Fruit fly (Drosophila melanogaster) whole organism, embryonic: ENCODE results near the gene Vps52.
A peak's percentile ranks its signal among the peaks of the same experiment; 100 is the strongest.

ENCODE experiments used
- Awh ChIP-seq: fragments of 200-800 bp; sonication (Bioruptor generic); IDR thresholded peaks from 2 replicates; pipeline ENCODE4, ENCODE4 v1.3.6; 2022; ENCODE audit warnings: missing biosample characterization, missing genetic modification characterization
- BEAF-32 ChIP-seq: fragments of 200-800 bp; sonication (Bioruptor generic); optimal IDR thresholded peaks from 3 replicates; lab custom pipeline; 2017; ENCODE audit warnings: missing biosample characterization, missing genetic modification characterization, mild to moderate bottlenecking, moderate library complexity, missing genetic modification reagents
- Bdp1 ChIP-seq: fragments of 200-800 bp; sonication (Bioruptor generic); optimal IDR thresholded peaks from 3 replicates; lab custom pipeline; 2016; ENCODE audit warnings: missing biosample characterization, missing genetic modification characterization
- CG10431 ChIP-seq: fragments of 200-800 bp; sonication (Bioruptor generic); optimal IDR thresholded peaks from 3 replicates; lab custom pipeline; 2018; ENCODE audit warnings: missing biosample characterization, mild to moderate bottlenecking, missing genetic modification characterization
- CG10462 ChIP-seq: fragments of 200-800 bp; sonication (Bioruptor generic); optimal IDR thresholded peaks from 2 replicates; lab custom pipeline; 2016; ENCODE audit warnings: missing biosample characterization, missing genetic modification characterization
- CG11695 ChIP-seq: fragments of 200-800 bp; sonication (Bioruptor generic); IDR thresholded peaks from 3 replicates; pipeline ENCODE4 v1.3.6; 2022; ENCODE audit warnings: missing biosample characterization, missing genetic modification characterization
- CG12155 ChIP-seq: fragments of 200-800 bp; sonication (Bioruptor generic); optimal IDR thresholded peaks from 3 replicates; lab custom pipeline; 2016; ENCODE audit warnings: missing biosample characterization, missing genetic modification characterization
- CG12391 ChIP-seq: fragments of 200-800 bp; sonication (Bioruptor generic); optimal IDR thresholded peaks from 3 replicates; lab custom pipeline; 2018; ENCODE audit warnings: missing biosample characterization, mild to moderate bottlenecking, missing genetic modification characterization, moderate library complexity
- CG14014 ChIP-seq: fragments of 200-800 bp; sonication (Bioruptor generic); IDR thresholded peaks from 2 replicates; pipeline ENCODE4 v1.3.6; 2022; ENCODE audit warnings: missing biosample characterization, missing genetic modification characterization
- CG15479 ChIP-seq: fragments of 200-800 bp; sonication (Bioruptor generic); optimal IDR thresholded peaks from 3 replicates; lab custom pipeline; 2019; ENCODE audit warnings: missing biosample characterization, mild to moderate bottlenecking, missing genetic modification characterization, moderate library complexity
- CG15514 ChIP-seq: fragments of 200-800 bp; sonication (Bioruptor generic); optimal IDR thresholded peaks from 3 replicates; lab custom pipeline; 2017; ENCODE audit warnings: missing biosample characterization, missing genetic modification characterization, mild to moderate bottlenecking, moderate library complexity, missing genetic modification reagents
- CG1603 ChIP-seq: fragments of 200-800 bp; sonication (Bioruptor generic); optimal IDR thresholded peaks from 2 replicates; lab custom pipeline; 2019; ENCODE audit warnings: missing biosample characterization, mild to moderate bottlenecking, missing genetic modification characterization, moderate library complexity
- CG2199 ChIP-seq: fragments of 200-800 bp; sonication (Bioruptor generic); IDR thresholded peaks from 3 replicates; pipeline ENCODE4 v1.3.6; 2022; ENCODE audit warnings: missing biosample characterization, missing genetic modification characterization
- CG43689 ChIP-seq: fragments of 200-800 bp; sonication (Bioruptor generic); IDR thresholded peaks from 2 replicates; pipeline ENCODE4 v1.3.6; 2022; ENCODE audit warnings: missing biosample characterization, missing genetic modification characterization
- CG4424 ChIP-seq: fragments of 200-800 bp; sonication (Bioruptor generic); optimal IDR thresholded peaks from 3 replicates; lab custom pipeline; 2016; ENCODE audit warnings: missing biosample characterization, missing genetic modification characterization
- CG6791 ChIP-seq: fragments of 200-800 bp; sonication (Bioruptor generic); IDR thresholded peaks from 3 replicates; pipeline ENCODE4 v1.3.6; 2022; ENCODE audit warnings: missing biosample characterization, missing genetic modification characterization; ENCODE audit not compliant: partially characterized antibody
- CG7839 ChIP-seq: fragments of 200-800 bp; sonication (Bioruptor generic); optimal IDR thresholded peaks from 3 replicates; lab custom pipeline; 2018; ENCODE audit warnings: missing biosample characterization, mild to moderate bottlenecking, missing genetic modification characterization, moderate library complexity
- CG8089 ChIP-seq: fragments of 200-800 bp; sonication (Bioruptor generic); optimal IDR thresholded peaks from 3 replicates; lab custom pipeline; 2016; ENCODE audit warnings: missing biosample characterization, missing genetic modification characterization
- CG9215 ChIP-seq: fragments of 200-800 bp; sonication (Bioruptor generic); IDR thresholded peaks from 2 replicates; pipeline ENCODE4 v1.3.6; 2022; ENCODE audit warnings: missing biosample characterization, missing genetic modification characterization
- CHES-1-like ChIP-seq: fragments of 200-800 bp; sonication (Bioruptor generic); optimal IDR thresholded peaks from 2 replicates; lab custom pipeline; 2016; ENCODE audit warnings: missing biosample characterization, missing genetic modification characterization
- Dbx ChIP-seq: fragments of 200-800 bp; sonication (Bioruptor generic); IDR thresholded peaks from 3 replicates; pipeline ENCODE4 v1.3.6; 2022; ENCODE audit warnings: missing biosample characterization, missing genetic modification characterization
- Dip3 ChIP-seq: fragments of 200-800 bp; sonication (Bioruptor generic); optimal IDR thresholded peaks from 3 replicates; lab custom pipeline; 2016; ENCODE audit warnings: missing biosample characterization, missing genetic modification characterization
- Dll ChIP-seq: fragments of 200-800 bp; sonication (Bioruptor generic); IDR thresholded peaks from 4 replicates; pipeline ENCODE4 v1.3.6; 2022; ENCODE audit warnings: missing biosample characterization, missing genetic modification characterization; ENCODE audit not compliant: partially characterized antibody
- E2f1 ChIP-seq: fragments of 200-800 bp; sonication (Bioruptor generic); IDR thresholded peaks from 2 replicates; pipeline ENCODE4 v1.3.6; 2022; ENCODE audit warnings: missing biosample characterization, missing genetic modification characterization
- E2f2 ChIP-seq: fragments of 200-800 bp; sonication (Bioruptor generic); IDR thresholded peaks from 2 replicates; pipeline ENCODE4 v1.3.6; 2022; ENCODE audit warnings: missing biosample characterization, missing genetic modification characterization
- ERR ChIP-seq: fragments of 200-800 bp; sonication (Bioruptor generic); optimal IDR thresholded peaks from 2 replicates; lab custom pipeline; 2016; ENCODE audit warnings: missing biosample characterization, missing genetic modification characterization
- Gsc ChIP-seq: fragments of 200-800 bp; sonication (Bioruptor generic); IDR thresholded peaks from 2 replicates; pipeline ENCODE4 v1.3.6; 2022; ENCODE audit warnings: missing biosample characterization, missing genetic modification characterization
- HHEX ChIP-seq: fragments of 200-800 bp; sonication (Bioruptor generic); optimal IDR thresholded peaks from 3 replicates; lab custom pipeline; 2017; ENCODE audit warnings: missing biosample characterization, mild to moderate bottlenecking, missing genetic modification characterization, missing genetic modification reagents
- Hey ChIP-seq: fragments of 200-800 bp; sonication (Bioruptor generic); optimal IDR thresholded peaks from 3 replicates; lab custom pipeline; 2018; ENCODE audit warnings: missing biosample characterization, mild to moderate bottlenecking, missing genetic modification characterization
- HmgD ChIP-seq: fragments of 200-800 bp; sonication (Bioruptor generic); optimal IDR thresholded peaks from 3 replicates; lab custom pipeline; 2016; ENCODE audit warnings: missing biosample characterization, missing genetic modification characterization
- HmgZ ChIP-seq: fragments of 200-800 bp; sonication (Bioruptor generic); optimal IDR thresholded peaks from 2 replicates; lab custom pipeline; 2018; ENCODE audit warnings: missing biosample characterization, mild to moderate bottlenecking, missing genetic modification characterization
- Sox100B ChIP-seq: fragments of 200-800 bp; sonication (Bioruptor generic); optimal IDR thresholded peaks from 3 replicates; lab custom pipeline; 2018; ENCODE audit warnings: missing biosample characterization, mild to moderate bottlenecking, missing genetic modification characterization
- Trl ChIP-seq, 3 experiments: fragments of >200 bp in 2 of 3; fragments of 200-800 bp in 1 of 3; sonication (Bioruptor generic) in 1 of 3; optimal IDR thresholded peaks; 2 replicates in 1 of 3; 3 replicates in 2 of 3; lab custom pipeline; 2016 to 2017; ENCODE audit warnings: missing biosample characterization in 1 of 3, missing genetic modification characterization in 1 of 3
- Xbp1 ChIP-seq: fragments of 200-800 bp; sonication (Bioruptor generic); optimal IDR thresholded peaks from 3 replicates; lab custom pipeline; 2016; ENCODE audit warnings: missing biosample characterization, mild to moderate bottlenecking, missing genetic modification characterization
- ase ChIP-seq: fragments of 200-800 bp; sonication (Bioruptor generic); IDR thresholded peaks from 3 replicates; pipeline ENCODE4 v1.3.6; 2022; ENCODE audit warnings: missing biosample characterization, missing genetic modification characterization
- caup ChIP-seq: fragments of 200-800 bp; sonication (Bioruptor generic); optimal IDR thresholded peaks from 3 replicates; lab custom pipeline; 2017; ENCODE audit warnings: missing biosample characterization, mild to moderate bottlenecking, missing genetic modification characterization, moderate library complexity; ENCODE audit not compliant: severe bottlenecking
- ci ChIP-seq: fragments of 200-800 bp; sonication (Bioruptor generic); IDR thresholded peaks from 3 replicates; pipeline ENCODE4 v1.3.6; 2022; ENCODE audit warnings: missing biosample characterization, missing genetic modification characterization
- croc ChIP-seq: fragments of 200-800 bp; sonication (Bioruptor generic); conservative IDR thresholded peaks from 3 replicates; pipeline ENCODE4 v1.3.6; 2022; ENCODE audit warnings: missing biosample characterization, missing genetic modification characterization
- crp ChIP-seq, 2 experiments: fragments of 200-800 bp; sonication (Bioruptor generic); optimal IDR thresholded peaks; 2 replicates in 1 of 2; 3 replicates in 1 of 2; lab custom pipeline; 2017; ENCODE audit warnings: missing biosample characterization in 2 of 2, missing genetic modification characterization in 2 of 2, mild to moderate bottlenecking in 1 of 2, moderate library complexity in 1 of 2
- gro ChIP-seq: fragments of 200-800 bp; sonication (Bioruptor generic); optimal IDR thresholded peaks from 2 replicates; lab custom pipeline; 2016; ENCODE audit warnings: missing biosample characterization, missing genetic modification characterization
- ham ChIP-seq: fragments of 200-800 bp; sonication (Bioruptor generic); IDR thresholded peaks from 2 replicates; pipeline ENCODE4 v1.3.6; 2022; ENCODE audit warnings: missing biosample characterization, missing genetic modification characterization
- inv ChIP-seq: fragments of 200-800 bp; sonication (Bioruptor generic); IDR thresholded peaks from 2 replicates; pipeline ENCODE4 v1.3.6; 2022; ENCODE audit warnings: missing biosample characterization, missing genetic modification characterization; ENCODE audit not compliant: partially characterized antibody
- kay ChIP-seq: fragments of 200-800 bp; sonication (Bioruptor generic); optimal IDR thresholded peaks from 2 replicates; lab custom pipeline; 2016; ENCODE audit warnings: missing biosample characterization, missing genetic modification characterization
- lmd ChIP-seq: fragments of 200-800 bp; sonication (Bioruptor generic); IDR thresholded peaks from 2 replicates; pipeline ENCODE4 v1.3.6; 2022; ENCODE audit warnings: missing biosample characterization, missing genetic modification characterization
- mld ChIP-seq: fragments of 200-800 bp; sonication (Bioruptor generic); IDR thresholded peaks from 3 replicates; pipeline ENCODE4 v1.3.6; 2022; ENCODE audit warnings: missing biosample characterization, missing genetic modification characterization; ENCODE audit not compliant: partially characterized antibody
- prd ChIP-seq, 3 experiments: fragments of >200 bp in 2 of 3; fragments of 200-800 bp in 1 of 3; sonication (Bioruptor generic) in 1 of 3; optimal IDR thresholded peaks in 2 of 3; IDR thresholded peaks in 1 of 3; 2 replicates in 2 of 3; 3 replicates in 1 of 3; pipeline versions ENCODE4 v1.3.6 to Lab custom; 2017 to 2022; ENCODE audit warnings: missing biosample characterization in 1 of 3, missing genetic modification characterization in 1 of 3
- sd ChIP-seq: fragments of 200-800 bp; sonication (Bioruptor generic); optimal IDR thresholded peaks from 3 replicates; lab custom pipeline; 2018; ENCODE audit warnings: missing biosample characterization, mild to moderate bottlenecking, missing genetic modification characterization, moderate library complexity
- sob ChIP-seq: fragments of 200-800 bp; sonication (Bioruptor generic); IDR thresholded peaks from 2 replicates; pipeline ENCODE4 v1.3.6; 2022; ENCODE audit warnings: missing biosample characterization, missing genetic modification characterization
- stwl ChIP-seq: fragments of 200-800 bp; sonication (Bioruptor generic); optimal IDR thresholded peaks from 3 replicates; lab custom pipeline; 2018; ENCODE audit warnings: missing biosample characterization, mild to moderate bottlenecking, missing genetic modification characterization, moderate library complexity
- tna ChIP-seq: fragments of 200-800 bp; sonication (Bioruptor generic); IDR thresholded peaks from 2 replicates; pipeline ENCODE4 v1.3.6; 2022; ENCODE audit warnings: missing biosample characterization, missing genetic modification characterization; ENCODE audit not compliant: partially characterized antibody

Vps52 gene

DNA sequence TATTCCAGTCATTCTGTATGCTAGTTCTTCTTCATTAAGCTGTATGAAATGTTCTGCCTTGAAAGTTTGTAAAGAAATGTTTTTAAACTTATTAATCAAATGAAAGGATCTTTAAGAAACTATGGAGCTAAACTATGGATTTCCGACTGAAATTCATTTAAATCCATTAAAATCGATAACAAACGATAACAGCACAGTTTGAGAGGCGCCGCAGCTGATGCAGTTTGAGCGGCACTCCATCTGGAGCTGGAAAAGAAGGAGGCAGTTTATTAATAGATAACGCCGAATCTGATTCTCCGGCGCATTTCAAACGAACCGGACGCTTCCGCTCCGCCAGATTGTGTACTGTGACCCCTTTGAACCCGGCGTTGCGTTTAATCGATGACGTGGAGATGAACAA is 4.2 kb upstream of the Vps52 start, which contains the start of gene CG31915 (continued):
- peak; percentile 23 to 85 for TF ChIP-seq crp (GFP tag; optimal IDR thresholded peaks at IDR 0.05; lab: Kevin White, UChicago)
- TF ChIP-seq kay (GFP tag; lab: Kevin White, UChicago): no peak
- TF ChIP-seq Dll: peak; percentile 47; the same call in 2 of the 4 replicates
- TF ChIP-seq gro (GFP tag; lab: Kevin White, UChicago): no peak
- TF ChIP-seq ci (GFP tag; lab: Robert Waterston, UW): no peak
- TF ChIP-seq CG1603: no peak
- no peak for TF ChIP-seq CG14014 (GFP tag; lab: Robert Waterston, UW)
- TF ChIP-seq CG11695 (GFP tag; lab: Robert Waterston, UW): no peak
- no peak for TF ChIP-seq CG8089 (GFP tag; lab: Kevin White, UChicago)
- peak; percentile 68; the same call in 1 of the 3 replicates for TF ChIP-seq mld (GFP tag; lab: Robert Waterston, UW)
- no peak for TF ChIP-seq croc
- no peak for TF ChIP-seq ERR (GFP tag; lab: Kevin White, UChicago)
- peak; percentile 91 for TF ChIP-seq E2f2 (GFP tag; lab: Robert Waterston, UW)
- TF ChIP-seq ase (GFP tag; lab: Robert Waterston, UW): no peak
- TF ChIP-seq Awh (GFP tag; lab: Robert Waterston, UW): no peak
- no peak for TF ChIP-seq CG10431 (GFP tag; lab: Kevin White, UChicago)
- no peak for TF ChIP-seq Dbx (GFP tag; lab: Robert Waterston, UW)
- TF ChIP-seq BEAF-32 (GFP tag; lab: Kevin White, UChicago): peak; percentile 8
- TF ChIP-seq lmd (GFP tag; lab: Robert Waterston, UW): no peak
- no peak for TF ChIP-seq Bdp1 (GFP tag; lab: Kevin White, UChicago)
- no peak for TF ChIP-seq CG7839 (tag; lab: Kevin White, UChicago)
- TF ChIP-seq CG12391 (tag; lab: Kevin White, UChicago): no peak
- no peak for TF ChIP-seq Hey (tag; lab: Kevin White, UChicago)
- TF ChIP-seq tna (GFP tag; lab: Robert Waterston, UW): peak; percentile 85
- no peak for TF ChIP-seq Trl (optimal IDR thresholded peaks at IDR 0.05; lab: Kevin White, UChicago)
- no peak for TF ChIP-seq Trl (GFP tag; optimal IDR thresholded peaks at IDR 0.05; lab: Kevin White, UChicago)
- TF ChIP-seq HmgD (GFP tag; lab: Kevin White, UChicago): no peak
- TF ChIP-seq Sox100B: no peak
- no peak for TF ChIP-seq Gsc (GFP tag; lab: Robert Waterston, UW)
- no peak for TF ChIP-seq CG9215 (GFP tag; lab: Robert Waterston, UW)
- TF ChIP-seq CG15514 (GFP tag; lab: Kevin White, UChicago): peak; percentile 29
- no peak for TF ChIP-seq HHEX (GFP tag; lab: Kevin White, UChicago)
- TF ChIP-seq sd (tag; lab: Kevin White, UChicago): no peak
- TF ChIP-seq CG12155 (GFP tag; lab: Kevin White, UChicago): no peak
- TF ChIP-seq E2f1 (GFP tag; lab: Robert Waterston, UW): no peak
- TF ChIP-seq Xbp1 (GFP tag; lab: Kevin White, UChicago): no peak
- no peak for TF ChIP-seq prd (optimal IDR thresholded peaks at IDR 0.05; lab: Kevin White, UChicago)
- no peak for TF ChIP-seq prd (GFP tag; IDR thresholded peaks at IDR 0.05; lab: Robert Waterston, UW)
- TF ChIP-seq CG15479: no peak
- no peak for TF ChIP-seq CG10462 (GFP tag; lab: Kevin White, UChicago)
- TF ChIP-seq CG43689 (GFP tag; lab: Robert Waterston, UW): no peak
- no peak for TF ChIP-seq CHES-1-like
- no peak for TF ChIP-seq ham (GFP tag; lab: Robert Waterston, UW)
- TF ChIP-seq inv (GFP tag; lab: Robert Waterston, UW): peak; percentile 41
- TF ChIP-seq sob (GFP tag; lab: Robert Waterston, UW): no peak
- no peak for TF ChIP-seq Dip3 (GFP tag; lab: Kevin White, UChicago)
- TF ChIP-seq CG2199 (GFP tag; lab: Robert Waterston, UW): 0 out of 3 replicates have a peak, but pooled peaks have one; percentile 25
- TF ChIP-seq stwl (tag; lab: Kevin White, UChicago): peak; percentile 72
- TF ChIP-seq caup (GFP tag; lab: Kevin White, UChicago): no peak
- TF ChIP-seq CG4424 (GFP tag; lab: Kevin White, UChicago): no peak
- TF ChIP-seq HmgZ (tag; lab: Kevin White, UChicago): peak; percentile 36
- TF ChIP-seq CG6791 (GFP tag; lab: Robert Waterston, UW): peak; percentile 89
